Worm (Caenorhabditis elegans): ENCODE measurements around the gene aqp-11.

aqp-11 gene

DNA sequence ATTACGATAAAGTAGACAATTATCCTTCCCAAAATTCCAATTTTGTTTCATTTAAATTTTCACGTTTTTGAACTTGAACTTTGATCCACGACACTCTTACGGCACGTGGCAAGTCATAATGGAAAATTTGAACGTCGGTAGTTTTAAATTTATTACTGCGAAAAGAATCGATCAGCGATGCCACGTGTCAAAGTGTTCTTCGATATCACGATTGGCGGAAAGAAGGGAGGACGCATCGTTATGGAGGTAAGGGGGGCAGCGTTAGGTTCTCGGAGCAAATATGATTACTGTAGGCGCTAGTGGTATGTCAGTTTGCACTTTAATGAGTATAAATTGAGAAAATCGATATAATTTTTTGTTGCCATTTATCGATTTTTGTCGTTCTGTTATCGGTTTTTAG lies 19.5 kb downstream of the aqp-11 start, which contains the start of gene cyn-2 (continued):
- no peak for TF ChIP-seq pha-4 (GFP tag; IDR thresholded peaks at IDR 0.05)
- TF ChIP-seq pha-4 (tag; optimal IDR thresholded peaks at IDR 0.05) = no peak
- no peak for TF ChIP-seq tag-97 (GFP tag; IDR thresholded peaks at IDR 0.05)
- peak; percentile 51 for TF ChIP-seq ceh-28 (tag; optimal IDR thresholded peaks at IDR 0.05)
- TF ChIP-seq madf-5 (GFP tag; IDR thresholded peaks at IDR 0.05) = no peak
- TF ChIP-seq F10B5.3 (tag; optimal IDR thresholded peaks at IDR 0.05) = no peak
- TF ChIP-seq duxl-1 (tag; optimal IDR thresholded peaks at IDR 0.05; ENCODE audit: poor library complexity) = peak; percentile 21
- no peak for TF ChIP-seq lin-13 (GFP tag; optimal IDR thresholded peaks at IDR 0.05)
- peak; percentile 34 for TF ChIP-seq hlh-30 (tag; optimal IDR thresholded peaks at IDR 0.05; ENCODE audit: insufficient read depth)
- TF ChIP-seq daf-12 (tag; optimal IDR thresholded peaks at IDR 0.05) = no peak
- TF ChIP-seq daf-16 (GFP tag; optimal IDR thresholded peaks at IDR 0.05) = no peak
- TF ChIP-seq daf-16 (tag; optimal IDR thresholded peaks at IDR 0.05) = no peak
- TF ChIP-seq lim-7 (GFP tag; IDR thresholded peaks at IDR 0.05) = no peak
- no peak for TF ChIP-seq gei-8 (GFP tag; optimal IDR thresholded peaks at IDR 0.05)
- TF ChIP-seq lin-29 (GFP tag; IDR thresholded peaks at IDR 0.05) = no peak
- TF ChIP-seq ama-1 (optimal IDR thresholded peaks at IDR 0.05) = peak; percentile 32
- TF ChIP-seq attf-4 (tag; optimal IDR thresholded peaks at IDR 0.05) = no peak

- no peak for TF ChIP-seq snpc-4 (tag; optimal IDR thresholded peaks at IDR 0.05)
- no peak for TF ChIP-seq lim-7 (GFP tag; IDR thresholded peaks at IDR 0.05)
- TF ChIP-seq hif-1 (tag; optimal IDR thresholded peaks at IDR 0.05) = no peak
- TF ChIP-seq aha-1 (tag) = peak; percentile 40
- TF ChIP-seq nhr-6 (tag; optimal IDR thresholded peaks at IDR 0.05) = no peak
- no peak for TF ChIP-seq dve-1 (tag; optimal IDR thresholded peaks at IDR 0.05; ENCODE audit: insufficient read depth)
- no peak for TF ChIP-seq F10B5.3 (tag; optimal IDR thresholded peaks at IDR 0.05)
- no peak for TF ChIP-seq lin-13 (GFP tag; optimal IDR thresholded peaks at IDR 0.05)
- no peak for TF ChIP-seq dmd-9 (GFP tag; IDR thresholded peaks at IDR 0.05)
- TF ChIP-seq ceh-28 (tag; optimal IDR thresholded peaks at IDR 0.05) = peak; percentile 51
- TF ChIP-seq ztf-7 (tag; optimal IDR thresholded peaks at IDR 0.05) = no peak
- TF ChIP-seq set-16 (GFP tag; IDR thresholded peaks at IDR 0.05) = 0 out of 2 replicates have a peak, but pooled peaks have one; percentile 4
- no peak for TF ChIP-seq zip-11 (GFP tag; IDR thresholded peaks at IDR 0.05)
- TF ChIP-seq aly-2 (tag; optimal IDR thresholded peaks at IDR 0.05) = no peak
- TF ChIP-seq nhr-42 (GFP tag; IDR thresholded peaks at IDR 0.05) = no peak
- no peak for TF ChIP-seq tra-1 (GFP tag; IDR thresholded peaks at IDR 0.05)
- no peak for TF ChIP-seq nhr-77 (tag; optimal IDR thresholded peaks at IDR 0.05)
These were observed 20.1 kb downstream of the aqp-11 start for ce11 chrIII:13693187-13693586.

DNA sequence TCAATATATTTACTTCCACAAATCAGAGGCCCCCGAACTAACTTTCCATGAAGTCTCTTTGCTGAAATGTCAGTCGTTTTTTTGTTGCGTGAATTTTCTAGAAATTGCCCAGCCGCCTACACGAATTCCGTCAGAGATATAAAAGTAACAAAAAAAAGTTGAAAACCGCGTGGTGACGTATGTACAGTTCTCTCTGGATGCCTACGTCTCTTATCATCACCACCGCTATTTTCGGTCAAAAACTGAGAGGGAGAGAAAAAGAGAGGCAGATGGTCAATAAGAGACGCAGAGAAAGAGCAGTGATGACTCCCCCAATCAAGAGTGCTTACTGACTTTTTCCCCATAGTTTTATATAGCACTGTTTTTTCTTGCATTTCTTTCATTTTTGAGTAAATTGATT lies 21.0 kb downstream of the aqp-11 start:
- peak in 1 of 2 experiments; percentile 76 for TF ChIP-seq mdl-1 (tag; optimal IDR thresholded peaks at IDR 0.05)
- peak in 1 of 2 experiments; percentile 54 for TF ChIP-seq lsy-2 (tag; optimal IDR thresholded peaks at IDR 0.05)
- no peak; a peak in 1 of 4 replicates for TF ChIP-seq madf-5 (GFP tag; IDR thresholded peaks at IDR 0.05)
- no peak for TF ChIP-seq nhr-111 (GFP tag; optimal IDR thresholded peaks at IDR 0.05)
- TF ChIP-seq F44E2.7 (GFP tag; IDR thresholded peaks at IDR 0.05) = no peak
- no peak for TF ChIP-seq attf-4 (tag; optimal IDR thresholded peaks at IDR 0.05)
- no peak for TF ChIP-seq zfp-2 (tag; optimal IDR thresholded peaks at IDR 0.05)
- peak; percentile 48 for TF ChIP-seq pqm-1 (tag; optimal IDR thresholded peaks at IDR 0.05)
- TF ChIP-seq Y5F2A.4 (GFP tag; optimal IDR thresholded peaks at IDR 0.05) = no peak
- TF ChIP-seq spr-3 (GFP tag; optimal IDR thresholded peaks at IDR 0.05) = no peak
- no peak for TF ChIP-seq unc-62 (GFP tag; optimal IDR thresholded peaks at IDR 0.05 in 1 of 2)
- TF ChIP-seq unc-62 (tag; optimal IDR thresholded peaks at IDR 0.05) = no peak
- no peak for TF ChIP-seq ZK546.5 (tag; optimal IDR thresholded peaks at IDR 0.05)
- 0 out of 2 replicates have a peak, but pooled peaks have one; percentile 18 for TF ChIP-seq ceh-20 (GFP tag; IDR thresholded peaks at IDR 0.05)
- TF ChIP-seq nhr-10 (tag; optimal IDR thresholded peaks at IDR 0.05) = no peak
- peak; percentile 10 for TF ChIP-seq dpl-1 (GFP tag; optimal IDR thresholded peaks at IDR 0.05)
- 0 out of 2 replicates have a peak, but pooled peaks have one; percentile 31 for TF ChIP-seq T26A8.4 (GFP tag; IDR thresholded peaks at IDR 0.05)
- TF ChIP-seq snpc-4 (tag; optimal IDR thresholded peaks at IDR 0.05) = no peak
- TF ChIP-seq unc-130 (GFP tag; optimal IDR thresholded peaks at IDR 0.05) = peak; percentile 20
- no peak for TF ChIP-seq daf-19 (GFP tag; conservative IDR thresholded peaks at IDR 0.05)
- peak; percentile 77 for TF ChIP-seq mxl-3 (GFP tag; optimal IDR thresholded peaks at IDR 0.05)
- TF ChIP-seq lin-39 (tag; optimal IDR thresholded peaks at IDR 0.05) = no peak
- TF ChIP-seq Y75B8A.6 (GFP tag; IDR thresholded peaks at IDR 0.05) = no peak
- no peak for TF ChIP-seq ceh-28 (tag; optimal IDR thresholded peaks at IDR 0.05)
- no peak for TF ChIP-seq skn-1 (tag; optimal IDR thresholded peaks at IDR 0.05)

All from whole organism, L4 larva.